Worm (Caenorhabditis elegans) whole organism, early embryonic: ENCODE data around the gene Y69A2AR.47.

Experiments
- B0310.2 ChIP-seq: sonication (generic microtip); optimal IDR thresholded peaks from 2 replicates; lab custom pipeline; 2016; ENCODE audit warnings: mild to moderate bottlenecking, missing genetic modification characterization, missing compliant biosample characterization
- F13C5.2 ChIP-seq: sonication (generic microtip); optimal IDR thresholded peaks from 2 replicates; lab custom pipeline; 2017; ENCODE audit warnings: mild to moderate bottlenecking, missing genetic modification characterization, inconsistent platforms, missing compliant biosample characterization
- aly-1 ChIP-seq: sonication (generic microtip); optimal IDR thresholded peaks from 2 replicates; lab custom pipeline; 2016; ENCODE audit warnings: missing genetic modification characterization, missing compliant biosample characterization
- ama-1 ChIP-seq: fragments of 150-350 bp; optimal IDR thresholded peaks from 2 replicates; lab custom pipeline; 2014
- flt-1 ChIP-seq: fragments of 200-800 bp; sonication (Bioruptor generic); IDR thresholded peaks from 2 replicates; pipeline ENCODE4 v1.3.6; 2022; ENCODE audit warnings: missing genetic modification characterization, missing compliant biosample characterization
- hmbx-1 ChIP-seq: sonication (generic microtip); optimal IDR thresholded peaks from 2 replicates; lab custom pipeline; 2016; ENCODE audit warnings: mild to moderate bottlenecking, missing genetic modification characterization, missing compliant biosample characterization
- hnd-1 ChIP-seq: sonication (generic microtip); optimal IDR thresholded peaks from 2 replicates; lab custom pipeline; 2016; ENCODE audit warnings: missing genetic modification characterization, missing compliant biosample characterization
- pes-1 ChIP-seq: fragments of 200-800 bp; sonication (Bioruptor generic); IDR thresholded peaks from 2 replicates; pipeline ENCODE4 v1.3.6; 2022; ENCODE audit warnings: missing genetic modification reagents, missing genetic modification characterization, missing compliant biosample characterization
- scrt-1 ChIP-seq: fragments of 200-800 bp; sonication (Bioruptor generic); IDR thresholded peaks from 2 replicates; pipeline ENCODE4 v1.3.6; 2022; ENCODE audit warnings: missing genetic modification characterization, missing compliant biosample characterization
- sea-1 ChIP-seq: fragments of 200-800 bp; sonication (Bioruptor generic); conservative IDR thresholded peaks from 2 replicates; pipeline ENCODE4 v1.3.6; 2022; ENCODE audit warnings: missing genetic modification characterization, missing compliant biosample characterization
- tbx-11 ChIP-seq: fragments of 200-800 bp; sonication (Bioruptor generic); IDR thresholded peaks from 2 replicates; pipeline ENCODE4 v1.3.6; 2022; ENCODE audit warnings: missing genetic modification characterization, missing compliant biosample characterization
- tbx-37 ChIP-seq: fragments of 200-800 bp; sonication (Bioruptor generic); conservative IDR thresholded peaks from 2 replicates; pipeline ENCODE4 v1.3.6; 2022; ENCODE audit warnings: missing genetic modification reagents, missing genetic modification characterization, missing compliant biosample characterization
- tra-4 ChIP-seq: sonication (generic microtip); optimal IDR thresholded peaks from 2 replicates; lab custom pipeline; 2017; ENCODE audit warnings: missing genetic modification characterization, missing compliant biosample characterization

DNA sequence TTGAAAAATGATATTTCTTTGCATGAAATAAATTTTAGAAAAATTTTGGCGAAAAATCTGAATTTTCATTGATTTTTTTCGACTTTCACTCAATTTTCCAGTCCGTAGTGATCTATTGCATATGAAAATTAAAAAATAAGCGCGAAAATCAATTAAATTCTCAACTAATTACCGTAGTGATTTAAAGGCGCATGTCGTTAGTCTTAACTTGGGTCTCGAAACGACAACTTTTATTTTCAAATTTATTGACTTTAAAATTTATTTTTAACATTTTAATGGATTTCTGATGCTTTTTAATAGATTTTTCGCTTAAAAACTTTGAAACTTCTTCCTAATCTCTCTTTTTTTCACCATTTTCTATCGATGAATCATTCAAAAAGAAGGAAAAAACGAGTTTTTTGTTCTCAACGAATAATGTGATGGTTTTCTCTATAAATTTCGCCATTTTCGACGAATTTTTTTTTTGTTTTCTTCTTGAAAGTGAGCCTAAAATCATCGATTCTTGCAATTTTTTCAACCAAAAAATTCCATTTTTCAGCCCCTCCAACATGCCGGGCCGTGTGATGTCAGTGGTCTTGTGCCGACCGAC, 10.1 kb downstream of the Y69A2AR.47 start, which contains the start of gene vamp-7:
- TF ChIP-seq tbx-37 (GFP tag; lab: Robert Waterston, UW) = no peak
- TF ChIP-seq ama-1 = no peak
- no peak for TF ChIP-seq flt-1 (GFP tag; lab: Robert Waterston, UW)
- no peak for TF ChIP-seq F13C5.2
- TF ChIP-seq aly-1 (tag; lab: Kevin White, UChicago) = no peak
- no peak for TF ChIP-seq tbx-11 (GFP tag; lab: Robert Waterston, UW)
- TF ChIP-seq pes-1 (GFP tag; lab: Robert Waterston, UW) = no peak
- TF ChIP-seq sea-1 (GFP tag; lab: Robert Waterston, UW) = no peak
- TF ChIP-seq scrt-1 (GFP tag; lab: Robert Waterston, UW) = no peak
- no peak for TF ChIP-seq tra-4 (tag; lab: Kevin White, UChicago)
- TF ChIP-seq hnd-1 = no peak
- TF ChIP-seq hmbx-1 (tag; lab: Kevin White, UChicago) = no peak
- TF ChIP-seq B0310.2 (tag; lab: Kevin White, UChicago) = no peak
